Worm (Caenorhabditis elegans) whole organism, late embryonic: ENCODE measurements around the gene lin-26.
A peak's percentile ranks its signal among the peaks of the same experiment; 100 is the strongest.

Experiments used
- C08G9.2 ChIP-seq: sonication (generic microtip); optimal IDR thresholded peaks from 2 replicates; lab custom pipeline; 2016; ENCODE audit warnings: mild to moderate bottlenecking, missing genetic modification characterization, moderate library complexity, missing compliant biosample characterization
- C38D4.7 ChIP-seq: fragments of 200-800 bp; sonication (Bioruptor generic); optimal IDR thresholded peaks from 2 replicates; lab custom pipeline; 2018; ENCODE audit warnings: mild to moderate bottlenecking, missing genetic modification characterization, moderate library complexity, missing compliant biosample characterization
- F13H6.1 ChIP-seq: sonication (generic microtip); optimal IDR thresholded peaks from 2 replicates; lab custom pipeline; 2016; ENCODE audit warnings: missing genetic modification characterization, missing compliant biosample characterization
- K02D7.2 ChIP-seq: sonication (generic microtip); optimal IDR thresholded peaks from 2 replicates; lab custom pipeline; 2017; ENCODE audit warnings: mild to moderate bottlenecking, missing genetic modification characterization, missing compliant biosample characterization
- K09A11.1 ChIP-seq: sonication (generic microtip); optimal IDR thresholded peaks from 2 replicates; lab custom pipeline; 2017; ENCODE audit warnings: antibody characterized with exemption, mild to moderate bottlenecking, missing genetic modification characterization, missing compliant biosample characterization; ENCODE audit not compliant: insufficient read depth
- T23F11.4 ChIP-seq: fragments of 200-800 bp; sonication (Bioruptor generic); optimal IDR thresholded peaks from 2 replicates; lab custom pipeline; 2018; ENCODE audit warnings: mild to moderate bottlenecking, missing genetic modification characterization, missing compliant biosample characterization
- ahr-1 ChIP-seq: sonication (generic microtip); optimal IDR thresholded peaks from 2 replicates; lab custom pipeline; 2016; ENCODE audit warnings: missing genetic modification characterization, missing compliant biosample characterization
- ceh-14 ChIP-seq: sonication (generic microtip); optimal IDR thresholded peaks from 2 replicates; lab custom pipeline; 2016; ENCODE audit warnings: missing genotype, missing genetic modification characterization, missing compliant biosample characterization
- ceh-2 ChIP-seq: sonication (generic microtip); optimal IDR thresholded peaks from 2 replicates; lab custom pipeline; 2016; ENCODE audit warnings: missing genotype, missing genetic modification characterization, missing compliant biosample characterization
- ceh-30 ChIP-seq: fragments of 150-350 bp; optimal IDR thresholded peaks from 2 replicates; lab custom pipeline; 2014; ENCODE audit warnings: missing biosample characterization, missing genetic modification characterization
- ceh-34 ChIP-seq: sonication (generic microtip); optimal IDR thresholded peaks from 2 replicates; lab custom pipeline; 2016; ENCODE audit warnings: mild to moderate bottlenecking, missing genetic modification characterization, missing compliant biosample characterization
- ceh-48 ChIP-seq: sonication (generic microtip); optimal IDR thresholded peaks from 2 replicates; lab custom pipeline; 2016; ENCODE audit warnings: missing genetic modification characterization, inconsistent platforms, missing compliant biosample characterization
- ceh-9 ChIP-seq: sonication (generic microtip); optimal IDR thresholded peaks from 2 replicates; lab custom pipeline; 2016; ENCODE audit warnings: mild to moderate bottlenecking, missing genetic modification characterization, inconsistent platforms, missing compliant biosample characterization
- che-1 ChIP-seq: sonication (generic microtip); optimal IDR thresholded peaks from 2 replicates; lab custom pipeline; 2016; ENCODE audit warnings: mild to moderate bottlenecking, missing genetic modification characterization, missing compliant biosample characterization
- dve-1 ChIP-seq: sonication (generic microtip); optimal IDR thresholded peaks from 2 replicates; lab custom pipeline; 2017; ENCODE audit warnings: antibody characterized with exemption, mild to moderate bottlenecking, missing genetic modification characterization, missing compliant biosample characterization
- elt-2 ChIP-seq: sonication (generic microtip); optimal IDR thresholded peaks from 2 replicates; lab custom pipeline; 2016; ENCODE audit warnings: missing genetic modification reagents, missing genetic modification characterization, missing compliant biosample characterization
- elt-4 ChIP-seq: sonication (generic microtip); optimal IDR thresholded peaks from 2 replicates; lab custom pipeline; 2016; ENCODE audit warnings: missing genetic modification characterization, missing compliant biosample characterization
- eyg-1 ChIP-seq: sonication (generic microtip); optimal IDR thresholded peaks from 2 replicates; lab custom pipeline; 2016; ENCODE audit warnings: missing genotype, missing genetic modification characterization, missing compliant biosample characterization
- fax-1 ChIP-seq: sonication (generic microtip); optimal IDR thresholded peaks from 2 replicates; lab custom pipeline; 2016; ENCODE audit warnings: missing genotype, missing genetic modification characterization, missing compliant biosample characterization
- fkh-10 ChIP-seq: fragments of 150-350 bp; optimal IDR thresholded peaks from 2 replicates; lab custom pipeline; 2014; ENCODE audit warnings: missing biosample characterization, missing genetic modification reagents, missing genetic modification characterization
- fkh-6 ChIP-seq: sonication (generic microtip); optimal IDR thresholded peaks from 2 replicates; lab custom pipeline; 2016; ENCODE audit warnings: missing genetic modification characterization, missing compliant biosample characterization
- gmeb-2 ChIP-seq: sonication (generic microtip); optimal IDR thresholded peaks from 2 replicates; lab custom pipeline; 2016; ENCODE audit warnings: missing genetic modification characterization, inconsistent platforms, missing compliant biosample characterization
- hlh-13 ChIP-seq: fragments of 200-800 bp; sonication (Bioruptor generic); optimal IDR thresholded peaks from 2 replicates; lab custom pipeline; 2018; ENCODE audit warnings: mild to moderate bottlenecking, missing genetic modification characterization, missing compliant biosample characterization
- hlh-15 ChIP-seq: sonication (generic microtip); optimal IDR thresholded peaks from 2 replicates; lab custom pipeline; 2016; ENCODE audit warnings: missing genetic modification characterization, missing compliant biosample characterization
- hlh-6 ChIP-seq: sonication (generic microtip); optimal IDR thresholded peaks from 2 replicates; lab custom pipeline; 2016; ENCODE audit warnings: missing genotype, missing genetic modification characterization, missing compliant biosample characterization
- madf-2 ChIP-seq: sonication (generic microtip); optimal IDR thresholded peaks from 2 replicates; lab custom pipeline; 2017; ENCODE audit warnings: missing genetic modification characterization, missing compliant biosample characterization
- nfya-1 ChIP-seq: sonication (generic microtip); optimal IDR thresholded peaks from 2 replicates; lab custom pipeline; 2017; ENCODE audit warnings: missing genetic modification characterization, mild to moderate bottlenecking, missing compliant biosample characterization, antibody characterized with exemption, moderate library complexity
- nhr-232 ChIP-seq: sonication (generic microtip); optimal IDR thresholded peaks from 2 replicates; lab custom pipeline; 2016; ENCODE audit warnings: missing genetic modification characterization, missing compliant biosample characterization
- odd-2 ChIP-seq: sonication (generic microtip); optimal IDR thresholded peaks from 2 replicates; lab custom pipeline; 2017; ENCODE audit warnings: antibody characterized with exemption, mild to moderate bottlenecking, missing genetic modification characterization, missing compliant biosample characterization
- pag-3 ChIP-seq: sonication (generic microtip); optimal IDR thresholded peaks from 2 replicates; lab custom pipeline; 2016; ENCODE audit warnings: missing compliant biosample characterization, missing genetic modification characterization, borderline replicate concordance
- pha-2 ChIP-seq: sonication (generic microtip); optimal IDR thresholded peaks from 2 replicates; lab custom pipeline; 2017; ENCODE audit warnings: mild to moderate bottlenecking, missing genetic modification characterization, missing compliant biosample characterization
- pqm-1 ChIP-seq: sonication (generic microtip); optimal IDR thresholded peaks from 2 replicates; lab custom pipeline; 2016; ENCODE audit warnings: missing genetic modification characterization, missing compliant biosample characterization
- pros-1 ChIP-seq: fragments of 150-350 bp; optimal IDR thresholded peaks from 2 replicates; lab custom pipeline; 2014; ENCODE audit warnings: missing biosample characterization, missing genetic modification reagents, missing genetic modification characterization
- ref-2 ChIP-seq: sonication (generic microtip); optimal IDR thresholded peaks from 2 replicates; lab custom pipeline; 2016; ENCODE audit warnings: missing genetic modification characterization, missing compliant biosample characterization
- sox-2 ChIP-seq: fragments of 200-800 bp; sonication (Bioruptor generic); IDR thresholded peaks from 2 replicates; pipeline ENCODE4 v1.3.6; 2022; ENCODE audit warnings: missing genetic modification reagents, missing genetic modification characterization, missing compliant biosample characterization
- sox-4 ChIP-seq: sonication (generic microtip); optimal IDR thresholded peaks from 2 replicates; lab custom pipeline; 2017; ENCODE audit warnings: mild to moderate bottlenecking, missing genetic modification characterization, inconsistent platforms, missing compliant biosample characterization
- syd-9 ChIP-seq: sonication (generic microtip); optimal IDR thresholded peaks from 2 replicates; lab custom pipeline; 2016; ENCODE audit warnings: mild to moderate bottlenecking, missing genetic modification characterization, moderate library complexity, missing compliant biosample characterization
- tbx-2 ChIP-seq: sonication (generic microtip); optimal IDR thresholded peaks from 2 replicates; lab custom pipeline; 2016; ENCODE audit warnings: missing genetic modification characterization, missing compliant biosample characterization
- tbx-7 ChIP-seq: sonication (generic microtip); optimal IDR thresholded peaks from 2 replicates; lab custom pipeline; 2016; ENCODE audit warnings: missing genotype, missing genetic modification characterization, missing compliant biosample characterization
- ttx-3 ChIP-seq: sonication (generic microtip); optimal IDR thresholded peaks from 2 replicates; lab custom pipeline; 2016; ENCODE audit warnings: missing genetic modification reagents, missing genetic modification characterization, missing compliant biosample characterization
- unc-3 ChIP-seq, 2 experiments: fragments of 200-800 bp in 1 of 2; sonication (Bioruptor generic) in 1 of 2; sonication (generic microtip) in 1 of 2; conservative IDR thresholded peaks in 1 of 2; optimal IDR thresholded peaks in 1 of 2; 2 replicates each; pipeline versions ENCODE4 v1.3.6 to Lab custom; 2016 to 2022; ENCODE audit warnings: missing compliant biosample characterization in 2 of 2, missing genetic modification characterization in 2 of 2, missing genetic modification reagents in 1 of 2
- unc-42 ChIP-seq: sonication (generic microtip); optimal IDR thresholded peaks from 2 replicates; lab custom pipeline; 2016; ENCODE audit warnings: missing genotype, missing genetic modification characterization, missing compliant biosample characterization
- unc-86 ChIP-seq: sonication (generic microtip); optimal IDR thresholded peaks from 2 replicates; lab custom pipeline; 2016; ENCODE audit warnings: missing genetic modification characterization, missing compliant biosample characterization
- ztf-16 ChIP-seq: sonication (generic microtip); optimal IDR thresholded peaks from 2 replicates; lab custom pipeline; 2017; ENCODE audit warnings: missing genetic modification characterization, missing compliant biosample characterization

lin-26 gene

ce11 chrII:7694745-7695144 is 12.7 kb downstream of the lin-26 start:
- peak; percentile 1 for TF ChIP-seq elt-2
- TF ChIP-seq C38D4.7 (GFP tag; lab: Kevin White, UChicago): no peak

- TF ChIP-seq elt-2 (peak; percentile 70), syd-9 (tag; lab: Kevin White, UChicago) (no peak)
- TF ChIP-seq, all 69 proteins: peak for 1
Observed at ce11 chrII:7695636-7696035, 13.6 kb downstream of the lin-26 start.

- TF ChIP-seq che-1 (tag; lab: Kevin White, UChicago) (no peak), odd-2 (tag; lab: Kevin White, UChicago) (no peak), K02D7.2 (tag; lab: Kevin White, UChicago) (no peak), K09A11.1 (no peak), ceh-9 (tag; lab: Kevin White, UChicago) (no peak), unc-86 (tag; lab: Kevin White, UChicago) (no peak), nfya-1 (tag; lab: Kevin White, UChicago) (no peak), fkh-10 (no peak), C08G9.2 (tag; lab: Kevin White, UChicago) (no peak), pha-2 (no peak), fax-1 (tag; lab: Kevin White, UChicago) (no peak), ceh-2 (tag; lab: Kevin White, UChicago) (no peak)
- TF ChIP-seq, all 69 proteins: peak for 0
Observed at ce11 chrII:7697156-7697555, 15.2 kb downstream of the lin-26 start.

- TF ChIP-seq sox-4 (tag; lab: Kevin White, UChicago) (no peak), ceh-30 (tag; lab: Kevin White, UChicago) (no peak), F13H6.1 (no peak), tbx-7 (no peak), nhr-232 (tag; lab: Kevin White, UChicago) (no peak), tbx-2 (tag; lab: Kevin White, UChicago) (no peak), ceh-14 (tag; lab: Kevin White, UChicago) (no peak), che-1 (tag; lab: Kevin White, UChicago) (no peak), nfya-1 (tag; lab: Kevin White, UChicago) (no peak), unc-3 (GFP tag; conservative IDR thresholded peaks at IDR 0.05; lab: Robert Waterston, UW) (no peak), unc-3 (tag; optimal IDR thresholded peaks at IDR 0.05; lab: Kevin White, UChicago) (no peak), ceh-34 (tag; lab: Kevin White, UChicago) (no peak), hlh-15 (tag; lab: Kevin White, UChicago) (no peak), ttx-3 (tag; lab: Kevin White, UChicago) (no peak), ref-2 (tag; lab: Kevin White, UChicago) (no peak), pqm-1 (tag; lab: Kevin White, UChicago) (no peak), elt-4 (tag; lab: Kevin White, UChicago) (no peak), ztf-16 (tag; lab: Kevin White, UChicago) (no peak)
Observed at ce11 chrII:7698406-7698805, 16.4 kb downstream of the lin-26 start, which contains the start of gene B0495.5. Gene B0495.5, minus strand, starts transcription at chrII:7698506.

ce11 chrII:7699009-7699408 is 17.0 kb downstream of the lin-26 start, which contains the start of the genes moa-2 and cdk-11.1:
Gene moa-2, minus strand, starts transcription at chrII:7699033.
Gene cdk-11.1, plus strand, starts transcription at chrII:7699235.
- TF ChIP-seq ztf-16 (tag; lab: Kevin White, UChicago): no peak
- TF ChIP-seq fkh-6: no peak
- TF ChIP-seq pros-1: no peak
- no peak for TF ChIP-seq T23F11.4
- TF ChIP-seq pha-2: no peak
- TF ChIP-seq pqm-1 (tag; lab: Kevin White, UChicago): no peak
- TF ChIP-seq pag-3 (tag; lab: Kevin White, UChicago): no peak
- no peak for TF ChIP-seq ahr-1
- no peak for TF ChIP-seq hlh-6
- no peak for TF ChIP-seq nfya-1 (tag; lab: Kevin White, UChicago)
- TF ChIP-seq madf-2 (tag; lab: Kevin White, UChicago): no peak
- TF ChIP-seq ceh-14 (tag; lab: Kevin White, UChicago): no peak
- TF ChIP-seq hlh-13 (GFP tag; lab: Kevin White, UChicago): no peak
- no peak for TF ChIP-seq C08G9.2 (tag; lab: Kevin White, UChicago)
- no peak for TF ChIP-seq eyg-1 (tag; lab: Kevin White, UChicago)
- TF ChIP-seq dve-1 (tag; lab: Kevin White, UChicago): no peak
- no peak for TF ChIP-seq gmeb-2
- no peak for TF ChIP-seq unc-42 (tag; lab: Kevin White, UChicago)
- no peak for TF ChIP-seq sox-2 (GFP tag; lab: Robert Waterston, UW)
- TF ChIP-seq ceh-48: no peak
- TF ChIP-seq, all 69 proteins: peak for 0
